Fruit fly (Drosophila melanogaster): ENCODE measurements around the gene mip130.

The mip130 gene

DNA sequence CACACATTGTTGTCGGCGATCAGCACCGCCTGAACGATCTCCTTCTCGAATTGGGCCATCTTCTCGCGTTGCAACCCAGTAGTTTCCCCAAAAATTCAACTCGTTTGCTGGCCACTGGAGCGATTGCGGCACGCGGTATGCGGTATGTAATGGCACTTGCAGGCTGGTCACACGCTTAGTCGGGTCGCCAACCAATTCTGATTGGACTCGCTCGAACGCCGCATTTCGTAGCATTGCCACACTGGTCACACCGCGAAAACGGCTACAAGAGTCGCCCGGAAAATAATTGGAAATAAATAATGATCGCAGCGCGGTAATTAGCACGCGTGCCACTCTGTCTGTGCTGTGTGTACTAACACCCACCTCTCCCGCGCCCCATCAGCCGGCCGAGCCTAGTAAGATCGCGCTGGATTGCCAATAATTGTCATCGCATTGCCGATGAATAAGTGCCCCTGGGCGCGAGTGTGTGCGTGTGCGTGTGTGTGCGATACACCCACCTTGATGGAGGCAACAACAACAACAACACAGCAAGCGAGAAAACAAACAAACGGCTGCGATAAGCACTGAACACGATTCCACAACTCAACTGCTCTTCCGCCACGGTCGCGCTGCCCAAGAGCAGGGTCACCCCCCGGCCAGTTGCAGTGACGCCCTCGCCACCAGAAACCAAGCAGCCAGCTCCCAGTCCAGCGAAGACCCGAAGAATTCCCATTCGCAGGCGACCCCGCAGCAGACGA is 14.9 kb downstream of the mip130 start, which contains the start of the genes eIF2Bepsilon and Ocrl (continued):
- peak; percentile 4 for TF ChIP-seq CG30403 (GFP tag; optimal IDR thresholded peaks at IDR 0.05)
- TF ChIP-seq CTCF (GFP tag; optimal IDR thresholded peaks at IDR 0.05): peak; percentile 36
- TF ChIP-seq CG10979 (tag; optimal IDR thresholded peaks at IDR 0.05): peak; percentile 1
- TF ChIP-seq gce (GFP tag; IDR thresholded peaks at IDR 0.05): no peak
- no peak for TF ChIP-seq CG15479 (GFP tag; optimal IDR thresholded peaks at IDR 0.05)
- TF ChIP-seq CG12155 (GFP tag; optimal IDR thresholded peaks at IDR 0.05): peak; percentile 78
- TF ChIP-seq CG11723 (GFP tag; optimal IDR thresholded peaks at IDR 0.05): no peak
- no peak for TF ChIP-seq CG7556 (GFP tag; optimal IDR thresholded peaks at IDR 0.05)
- 0 out of 2 replicates have a peak, but pooled peaks have one; percentile 20 for TF ChIP-seq unc-4 (GFP tag; IDR thresholded peaks at IDR 0.05; ENCODE audit: partially characterized antibody)
- TF ChIP-seq CG8944 (GFP tag; optimal IDR thresholded peaks at IDR 0.05): no peak
- peak; percentile 53 for TF ChIP-seq Fer1 (GFP tag; optimal IDR thresholded peaks at IDR 0.05)
- TF ChIP-seq CG6683 (GFP tag; optimal IDR thresholded peaks at IDR 0.05): peak; percentile 3
- peak; percentile 55 for TF ChIP-seq dm (GFP tag; optimal IDR thresholded peaks at IDR 0.05)
- TF ChIP-seq CG3995 (GFP tag; optimal IDR thresholded peaks at IDR 0.05): no peak
- no peak for TF ChIP-seq pfk (GFP tag; optimal IDR thresholded peaks at IDR 0.05)
- TF ChIP-seq sug (tag; optimal IDR thresholded peaks at IDR 0.05): peak; percentile 93
- peak; percentile 39; the same call in 1 of the 2 replicates for TF ChIP-seq vvl (GFP tag; IDR thresholded peaks at IDR 0.05)
- TF ChIP-seq CG7357 (GFP tag; IDR thresholded peaks at IDR 0.05): no peak
- TF ChIP-seq CG5180 (GFP tag; optimal IDR thresholded peaks at IDR 0.05): no peak
- TF ChIP-seq CG12769 (tag; optimal IDR thresholded peaks at IDR 0.05): no peak
- TF ChIP-seq mirr (GFP tag; optimal IDR thresholded peaks at IDR 0.05): peak; percentile 33
- TF ChIP-seq lilli (GFP tag; optimal IDR thresholded peaks at IDR 0.05): no peak
- no peak for TF ChIP-seq Scr (GFP tag; IDR thresholded peaks at IDR 0.05; ENCODE audit: partially characterized antibody)
- 0 out of 3 replicates have a peak, but pooled peaks have one; percentile 24 for TF ChIP-seq knrl (GFP tag; IDR thresholded peaks at IDR 0.05; ENCODE audit: partially characterized antibody)
- TF ChIP-seq Stat92E (GFP tag; optimal IDR thresholded peaks at IDR 0.05): peak in 1 of 3 experiments; percentile 6
- peak; percentile 81 for TF ChIP-seq ftz-f1 (GFP tag; optimal IDR thresholded peaks at IDR 0.05)
- TF ChIP-seq Mad (GFP tag; optimal IDR thresholded peaks at IDR 0.05): peak; percentile 4
- TF ChIP-seq sr (GFP tag; IDR thresholded peaks at IDR 0.05): peak; percentile 72; the same call in 2 of the 3 replicates
- peak; percentile 49 for TF ChIP-seq nerfin-1 (tag; optimal IDR thresholded peaks at IDR 0.05)
- peak; percentile 46; the same call in 1 of the 2 replicates for TF ChIP-seq E2f2 (GFP tag; IDR thresholded peaks at IDR 0.05)
- no peak for TF ChIP-seq danr (GFP tag; IDR thresholded peaks at IDR 0.05)
- peak; percentile 20 for TF ChIP-seq sens (GFP tag)
- TF ChIP-seq Drgx (GFP tag; IDR thresholded peaks at IDR 0.05): no peak
- peak; percentile 55 for TF ChIP-seq Dp (GFP tag; optimal IDR thresholded peaks at IDR 0.05)
- peak; percentile 87 for TF ChIP-seq cg (GFP tag; optimal IDR thresholded peaks at IDR 0.05)
- peak; percentile 73 for TF ChIP-seq YL-1 (GFP tag; optimal IDR thresholded peaks at IDR 0.05)
- peak; percentile 46 for TF ChIP-seq amos (GFP tag; IDR thresholded peaks at IDR 0.05; ENCODE audit: partially characterized antibody)
- peak; percentile 48; the same call in 1 of the 3 replicates for TF ChIP-seq CG34422 (GFP tag; IDR thresholded peaks at IDR 0.05)
- peak; percentile 4 for TF ChIP-seq Spps (tag; optimal IDR thresholded peaks at IDR 0.05)
- peak; percentile 0 for TF ChIP-seq CG2120 (GFP tag; optimal IDR thresholded peaks at IDR 0.05)
- no peak for TF ChIP-seq tin (GFP tag; optimal IDR thresholded peaks at IDR 0.05)
- TF ChIP-seq Dad (GFP tag; optimal IDR thresholded peaks at IDR 0.05): no peak
- peak; percentile 73 for TF ChIP-seq HmgD (GFP tag; optimal IDR thresholded peaks at IDR 0.05)
- no peak for TF ChIP-seq H2.0 (GFP tag; IDR thresholded peaks at IDR 0.05)
- TF ChIP-seq Deaf1 (tag; optimal IDR thresholded peaks at IDR 0.05): peak; percentile 63
- TF ChIP-seq CG3065 (GFP tag; optimal IDR thresholded peaks at IDR 0.05): no peak
- TF ChIP-seq trem (tag; optimal IDR thresholded peaks at IDR 0.05): peak; percentile 54
- TF ChIP-seq pzg (GFP tag; optimal IDR thresholded peaks at IDR 0.05): peak; percentile 98
- TF ChIP-seq CG2712 (tag; optimal IDR thresholded peaks at IDR 0.05): peak; percentile 29
- no peak for TF ChIP-seq CkIIα-i1 (GFP tag; IDR thresholded peaks at IDR 0.05)
